Fruit fly (Drosophila melanogaster) whole organism, embryonic: ENCODE data around the gene Agpat4.

ENCODE experiments used
- Bgb ChIP-seq: fragments of 200-800 bp; sonication (Bioruptor generic); IDR thresholded peaks from 2 replicates; pipeline ENCODE4 v1.3.6; 2022; ENCODE audit warnings: missing biosample characterization, missing genetic modification characterization; ENCODE audit not compliant: partially characterized antibody
- CG10274 ChIP-seq: fragments of 200-800 bp; sonication (Bioruptor generic); optimal IDR thresholded peaks from 3 replicates; lab custom pipeline; 2017; ENCODE audit warnings: missing biosample characterization, mild to moderate bottlenecking, missing genetic modification characterization
- CG12104 ChIP-seq: fragments of 200-800 bp; sonication (Bioruptor generic); optimal IDR thresholded peaks from 3 replicates; lab custom pipeline; 2016; ENCODE audit warnings: missing biosample characterization, missing genetic modification characterization
- CG14710 ChIP-seq: fragments of 200-800 bp; sonication (Bioruptor generic); optimal IDR thresholded peaks from 3 replicates; lab custom pipeline; 2019; ENCODE audit warnings: missing biosample characterization, mild to moderate bottlenecking, missing genetic modification characterization, moderate library complexity
- CG17912 ChIP-seq: fragments of 200-800 bp; sonication (Bioruptor generic); optimal IDR thresholded peaks from 2 replicates; lab custom pipeline; 2018; ENCODE audit warnings: missing biosample characterization, mild to moderate bottlenecking, missing genetic modification characterization
- CG18599 ChIP-seq: fragments of 200-800 bp; sonication (Bioruptor generic); optimal IDR thresholded peaks from 3 replicates; lab custom pipeline; 2017; ENCODE audit warnings: missing biosample characterization, missing genetic modification characterization, mild to moderate bottlenecking, moderate library complexity, missing genetic modification reagents
- CG3407 ChIP-seq: fragments of 200-800 bp; sonication (Bioruptor generic); optimal IDR thresholded peaks from 2 replicates; lab custom pipeline; 2018; ENCODE audit warnings: missing biosample characterization, mild to moderate bottlenecking, missing genetic modification characterization
- CG42726 ChIP-seq: fragments of 200-800 bp; sonication (Bioruptor generic); IDR thresholded peaks from 2 replicates; pipeline ENCODE4 v1.3.6; 2022; ENCODE audit warnings: missing biosample characterization, missing genetic modification characterization; ENCODE audit not compliant: partially characterized antibody
- CG4730 ChIP-seq: fragments of 200-800 bp; sonication (Bioruptor generic); IDR thresholded peaks from 2 replicates; pipeline ENCODE4 v1.3.6; 2022; ENCODE audit warnings: missing biosample characterization, missing genetic modification characterization
- CG5245 ChIP-seq: fragments of 200-800 bp; sonication (Bioruptor generic); optimal IDR thresholded peaks from 3 replicates; lab custom pipeline; 2016; ENCODE audit warnings: missing biosample characterization, missing genetic modification characterization
- CG5953 ChIP-seq: fragments of 200-800 bp; sonication (Bioruptor generic); IDR thresholded peaks from 2 replicates; pipeline ENCODE4 v1.3.6; 2022; ENCODE audit warnings: missing biosample characterization, missing genetic modification characterization
- CG6791 ChIP-seq: fragments of 200-800 bp; sonication (Bioruptor generic); IDR thresholded peaks from 3 replicates; pipeline ENCODE4 v1.3.6; 2022; ENCODE audit warnings: missing biosample characterization, missing genetic modification characterization; ENCODE audit not compliant: partially characterized antibody
- CG7357 ChIP-seq: fragments of 200-800 bp; sonication (Bioruptor generic); IDR thresholded peaks from 3 replicates; pipeline ENCODE4 v1.3.6; 2022; ENCODE audit warnings: missing biosample characterization, missing genetic modification characterization
- CG7745 ChIP-seq: fragments of 200-800 bp; sonication (Bioruptor generic); optimal IDR thresholded peaks from 2 replicates; lab custom pipeline; 2018; ENCODE audit warnings: missing biosample characterization, mild to moderate bottlenecking, missing genetic modification characterization, moderate library complexity
- CG7987 ChIP-seq: fragments of 200-800 bp; sonication (Bioruptor generic); optimal IDR thresholded peaks from 2 replicates; lab custom pipeline; 2018; ENCODE audit warnings: missing biosample characterization, mild to moderate bottlenecking, missing genetic modification characterization, moderate library complexity
- CG9817 ChIP-seq: fragments of 200-800 bp; sonication (Bioruptor generic); optimal IDR thresholded peaks from 2 replicates; lab custom pipeline; 2018; ENCODE audit warnings: missing biosample characterization, mild to moderate bottlenecking, missing genetic modification characterization, moderate library complexity
- Chrac-16 ChIP-seq: fragments of 200-800 bp; sonication (Bioruptor generic); optimal IDR thresholded peaks from 3 replicates; lab custom pipeline; 2016; ENCODE audit warnings: missing biosample characterization, missing genetic modification characterization
- Dp ChIP-seq: fragments of 200-800 bp; sonication (Bioruptor generic); optimal IDR thresholded peaks from 2 replicates; lab custom pipeline; 2018; ENCODE audit warnings: missing biosample characterization, mild to moderate bottlenecking, missing genetic modification characterization, moderate library complexity
- ERR ChIP-seq: fragments of 200-800 bp; sonication (Bioruptor generic); optimal IDR thresholded peaks from 2 replicates; lab custom pipeline; 2016; ENCODE audit warnings: missing biosample characterization, missing genetic modification characterization
- Hand ChIP-seq: fragments of 200-800 bp; sonication (Bioruptor generic); optimal IDR thresholded peaks from 2 replicates; lab custom pipeline; 2017; ENCODE audit warnings: mild to moderate bottlenecking, missing biosample characterization, missing genetic modification reagents, missing genetic modification characterization
- Lhr ChIP-seq: fragments of 200-800 bp; sonication (Bioruptor generic); optimal IDR thresholded peaks from 3 replicates; lab custom pipeline; 2017; ENCODE audit warnings: mild to moderate bottlenecking, missing biosample characterization, missing genetic modification reagents, missing genetic modification characterization
- MESR4 ChIP-seq: fragments of 200-800 bp; sonication (Bioruptor generic); optimal IDR thresholded peaks from 2 replicates; lab custom pipeline; 2018; ENCODE audit warnings: missing biosample characterization, mild to moderate bottlenecking, missing genetic modification characterization, moderate library complexity
- Max ChIP-seq: fragments of 200-800 bp; sonication (Bioruptor generic); optimal IDR thresholded peaks from 2 replicates; lab custom pipeline; 2016; ENCODE audit warnings: missing biosample characterization, mild to moderate bottlenecking, missing genetic modification characterization
- Myb ChIP-seq: fragments of 200-800 bp; sonication (Bioruptor generic); optimal IDR thresholded peaks from 2 replicates; lab custom pipeline; 2016; ENCODE audit warnings: missing biosample characterization, missing genetic modification characterization
- Opbp ChIP-seq: fragments of 200-800 bp; sonication (Bioruptor generic); IDR thresholded peaks from 3 replicates; pipeline ENCODE4 v1.3.6; 2022; ENCODE audit warnings: missing biosample characterization, missing genetic modification characterization; ENCODE audit not compliant: partially characterized antibody
- Poxn ChIP-seq: fragments of 200-800 bp; sonication (Bioruptor generic); IDR thresholded peaks from 2 replicates; pipeline ENCODE4 v1.3.6; 2022; ENCODE audit warnings: missing biosample characterization, missing genetic modification characterization
- Ptx1 ChIP-seq: fragments of 200-800 bp; sonication (Bioruptor generic); IDR thresholded peaks from 2 replicates; pipeline ENCODE4 v1.3.6; 2022; ENCODE audit warnings: missing biosample characterization, missing genetic modification characterization
- Sry-δ ChIP-seq: fragments of 200-800 bp; sonication (Bioruptor generic); optimal IDR thresholded peaks from 2 replicates; lab custom pipeline; 2016; ENCODE audit warnings: missing biosample characterization, missing genetic modification characterization
- Trl ChIP-seq, 3 experiments: fragments of >200 bp in 2 of 3; fragments of 200-800 bp in 1 of 3; sonication (Bioruptor generic) in 1 of 3; optimal IDR thresholded peaks; 2 replicates in 1 of 3; 3 replicates in 2 of 3; lab custom pipeline; 2016 to 2017; ENCODE audit warnings: missing biosample characterization in 1 of 3, missing genetic modification characterization in 1 of 3
- Vsx1 ChIP-seq: fragments of 200-800 bp; sonication (Bioruptor generic); optimal IDR thresholded peaks from 2 replicates; lab custom pipeline; 2017; ENCODE audit warnings: missing biosample characterization, mild to moderate bottlenecking, missing genetic modification characterization, missing genetic modification reagents
- ci ChIP-seq: fragments of 200-800 bp; sonication (Bioruptor generic); IDR thresholded peaks from 3 replicates; pipeline ENCODE4 v1.3.6; 2022; ENCODE audit warnings: missing biosample characterization, missing genetic modification characterization
- cwo ChIP-seq: fragments of 200-800 bp; sonication (Bioruptor generic); optimal IDR thresholded peaks from 3 replicates; lab custom pipeline; 2017; ENCODE audit warnings: missing biosample characterization, missing genetic modification characterization, mild to moderate bottlenecking, moderate library complexity, missing genetic modification reagents
- dimm ChIP-seq: fragments of 200-800 bp; sonication (Bioruptor generic); IDR thresholded peaks from 2 replicates; pipeline ENCODE4 v1.3.6; 2022; ENCODE audit warnings: missing biosample characterization, missing genetic modification characterization
- dm ChIP-seq: fragments of 200-800 bp; sonication (Bioruptor generic); optimal IDR thresholded peaks from 3 replicates; lab custom pipeline; 2016; ENCODE audit warnings: missing biosample characterization, missing genetic modification characterization
- dmrt99B ChIP-seq: fragments of 200-800 bp; sonication (Bioruptor generic); optimal IDR thresholded peaks from 2 replicates; lab custom pipeline; 2018; ENCODE audit warnings: missing biosample characterization, mild to moderate bottlenecking, missing genetic modification characterization, moderate library complexity
- eyg ChIP-seq: fragments of 200-800 bp; sonication (Bioruptor generic); optimal IDR thresholded peaks from 3 replicates; lab custom pipeline; 2016; ENCODE audit warnings: missing biosample characterization, missing genetic modification characterization
- fd64A ChIP-seq: fragments of 200-800 bp; sonication (Bioruptor generic); optimal IDR thresholded peaks from 3 replicates; lab custom pipeline; 2018; ENCODE audit warnings: missing biosample characterization, mild to moderate bottlenecking, missing genetic modification characterization
- gsb-n ChIP-seq: fragments of 200-800 bp; sonication (Bioruptor generic); optimal IDR thresholded peaks from 3 replicates; lab custom pipeline; 2018; ENCODE audit warnings: missing biosample characterization, mild to moderate bottlenecking, missing genetic modification characterization
- kni ChIP-seq: fragments of 200-800 bp; sonication (Bioruptor generic); optimal IDR thresholded peaks from 3 replicates; lab custom pipeline; 2017; ENCODE audit warnings: mild to moderate bottlenecking, missing biosample characterization, missing genetic modification reagents, missing genetic modification characterization
- knrl ChIP-seq: fragments of 200-800 bp; sonication (Bioruptor generic); IDR thresholded peaks from 3 replicates; pipeline ENCODE4 v1.3.6; 2022; ENCODE audit warnings: missing biosample characterization, missing genetic modification characterization; ENCODE audit not compliant: partially characterized antibody
- lbe ChIP-seq: fragments of 200-800 bp; sonication (Bioruptor generic); optimal IDR thresholded peaks from 2 replicates; lab custom pipeline; 2016; ENCODE audit warnings: missing biosample characterization, mild to moderate bottlenecking, missing genetic modification characterization
- prd ChIP-seq, 3 experiments: fragments of >200 bp in 2 of 3; fragments of 200-800 bp in 1 of 3; sonication (Bioruptor generic) in 1 of 3; optimal IDR thresholded peaks in 2 of 3; IDR thresholded peaks in 1 of 3; 2 replicates in 2 of 3; 3 replicates in 1 of 3; pipeline versions ENCODE4 v1.3.6 to Lab custom; 2017 to 2022; ENCODE audit warnings: missing biosample characterization in 1 of 3, missing genetic modification characterization in 1 of 3
- row ChIP-seq: fragments of 200-800 bp; sonication (Bioruptor generic); IDR thresholded peaks from 3 replicates; pipeline ENCODE4 v1.3.6; 2022; ENCODE audit warnings: missing biosample characterization, missing genetic modification characterization
- slou ChIP-seq: fragments of 200-800 bp; sonication (Bioruptor generic); optimal IDR thresholded peaks from 3 replicates; lab custom pipeline; 2016; ENCODE audit warnings: missing biosample characterization, missing genetic modification characterization
- sqz ChIP-seq: fragments of 200-800 bp; sonication (Bioruptor generic); optimal IDR thresholded peaks from 3 replicates; lab custom pipeline; 2018; ENCODE audit warnings: missing biosample characterization, mild to moderate bottlenecking, missing genetic modification characterization
- sr ChIP-seq: fragments of 200-800 bp; sonication (Bioruptor generic); IDR thresholded peaks from 3 replicates; pipeline ENCODE4 v1.3.6; 2022; ENCODE audit warnings: missing biosample characterization, missing genetic modification characterization
- unc-4 ChIP-seq: fragments of 200-800 bp; sonication (Bioruptor generic); IDR thresholded peaks from 2 replicates; pipeline ENCODE4 v1.3.6; 2022; ENCODE audit warnings: missing biosample characterization, missing genetic modification characterization; ENCODE audit not compliant: partially characterized antibody
- wor ChIP-seq: fragments of 200-800 bp; sonication (Bioruptor generic); IDR thresholded peaks from 2 replicates; pipeline ENCODE4 v1.3.6; 2022; ENCODE audit warnings: missing biosample characterization, missing genetic modification characterization
- zen2 ChIP-seq: fragments of 200-800 bp; sonication (Bioruptor generic); IDR thresholded peaks from 3 replicates; pipeline ENCODE4 v1.3.6; 2022; ENCODE audit warnings: missing biosample characterization, missing genetic modification characterization; ENCODE audit not compliant: partially characterized antibody

Agpat4 gene

dm6 chr3L:16411566-16411965 lies 30.2 kb upstream of the Agpat4 start, which contains the start of gene fax (continued):
- peak; percentile 29 for TF ChIP-seq CG7745 (tag; lab: Kevin White, UChicago)
- no peak for TF ChIP-seq Poxn (GFP tag; lab: Robert Waterston, UW)
- TF ChIP-seq dimm (GFP tag; lab: Robert Waterston, UW): no peak
- TF ChIP-seq sr (GFP tag; lab: Robert Waterston, UW): 0 out of 3 replicates have a peak, but pooled peaks have one; percentile 23
- no peak for TF ChIP-seq CG4730 (GFP tag; lab: Robert Waterston, UW)
- TF ChIP-seq unc-4 (GFP tag; lab: Robert Waterston, UW): no peak
- TF ChIP-seq fd64A (GFP tag; lab: Kevin White, UChicago): no peak
- TF ChIP-seq CG5953 (GFP tag; lab: Robert Waterston, UW): no peak
- no peak for TF ChIP-seq prd (optimal IDR thresholded peaks at IDR 0.05; lab: Kevin White, UChicago)
- no peak; the same call in 2 of the 3 replicates for TF ChIP-seq prd (GFP tag; IDR thresholded peaks at IDR 0.05; lab: Robert Waterston, UW)
- TF ChIP-seq MESR4 (GFP tag; lab: Kevin White, UChicago): peak; percentile 74
- no peak for TF ChIP-seq knrl (GFP tag; lab: Robert Waterston, UW)
- TF ChIP-seq CG7987 (GFP tag; lab: Kevin White, UChicago): peak; percentile 69
- no peak for TF ChIP-seq CG7357 (GFP tag; lab: Robert Waterston, UW)
- TF ChIP-seq Ptx1: no peak
- no peak for TF ChIP-seq dm (GFP tag; lab: Kevin White, UChicago)
- TF ChIP-seq kni (GFP tag; lab: Kevin White, UChicago): peak; percentile 63
- peak; percentile 87 for TF ChIP-seq CG14710 (tag; lab: Kevin White, UChicago)
- no peak for TF ChIP-seq Chrac-16 (GFP tag; lab: Kevin White, UChicago)
- TF ChIP-seq CG5245: no peak
- peak; percentile 48 for TF ChIP-seq CG18599 (GFP tag; lab: Kevin White, UChicago)
- no peak for TF ChIP-seq wor (GFP tag; lab: Robert Waterston, UW)
- no peak for TF ChIP-seq Vsx1
- TF ChIP-seq Opbp (GFP tag; lab: Robert Waterston, UW): peak; percentile 71
- TF ChIP-seq zen2 (GFP tag; lab: Robert Waterston, UW): no peak
- TF ChIP-seq CG17912 (GFP tag; lab: Kevin White, UChicago): peak; percentile 4
- peak; percentile 43 for TF ChIP-seq sqz (GFP tag; lab: Kevin White, UChicago)
- TF ChIP-seq ci (GFP tag; lab: Robert Waterston, UW): peak; percentile 74; the same call in 2 of the 3 replicates
- TF ChIP-seq CG12104 (GFP tag; lab: Kevin White, UChicago): no peak
- no peak for TF ChIP-seq CG10274 (GFP tag; lab: Kevin White, UChicago)
- TF ChIP-seq eyg (GFP tag; lab: Kevin White, UChicago): no peak
- peak; percentile 83 to 84 for TF ChIP-seq Trl (optimal IDR thresholded peaks at IDR 0.05; lab: Kevin White, UChicago)
- TF ChIP-seq Trl (GFP tag; optimal IDR thresholded peaks at IDR 0.05; lab: Kevin White, UChicago): peak; percentile 17
- TF ChIP-seq Lhr (GFP tag; lab: Kevin White, UChicago): peak; percentile 72
- TF ChIP-seq Myb: peak; percentile 54
- TF ChIP-seq lbe: peak; percentile 40
- peak; percentile 17 for TF ChIP-seq Sry-δ (GFP tag; lab: Kevin White, UChicago)
- peak; percentile 85 for TF ChIP-seq CG42726 (GFP tag; lab: Robert Waterston, UW)
- TF ChIP-seq CG6791 (GFP tag; lab: Robert Waterston, UW): peak; percentile 54; the same call in 1 of the 3 replicates
- no peak for TF ChIP-seq CG9817 (tag; lab: Kevin White, UChicago)
- no peak for TF ChIP-seq dmrt99B (tag; lab: Kevin White, UChicago)
- TF ChIP-seq gsb-n (tag; lab: Kevin White, UChicago): peak; percentile 75
- TF ChIP-seq slou (GFP tag; lab: Kevin White, UChicago): no peak
- no peak for TF ChIP-seq Hand
- TF ChIP-seq row: peak; percentile 46; the same call in 1 of the 3 replicates
- TF ChIP-seq cwo (GFP tag; lab: Kevin White, UChicago): no peak
- TF ChIP-seq CG3407 (GFP tag; lab: Kevin White, UChicago): no peak
- peak; percentile 56; the same call in 1 of the 2 replicates for TF ChIP-seq Bgb (GFP tag; lab: Robert Waterston, UW)
- peak; percentile 67 for TF ChIP-seq Dp
- TF ChIP-seq ERR: no peak
- no peak for TF ChIP-seq Max (GFP tag; lab: Kevin White, UChicago)
